Fruit fly (Drosophila melanogaster) whole organism, embryonic: ENCODE results near the gene upSET.
A peak's percentile ranks its signal among the peaks of the same experiment; 100 is the strongest.

ENCODE experiments used
- CG1024 ChIP-seq: fragments of 200-800 bp; sonication (Bioruptor generic); IDR thresholded peaks from 2 replicates; pipeline ENCODE4 v1.3.6; 2022; ENCODE audit warnings: missing biosample characterization, missing genetic modification characterization
- CG10321 ChIP-seq: fragments of 200-800 bp; sonication (Bioruptor generic); IDR thresholded peaks from 2 replicates; pipeline ENCODE4 v1.3.6; 2022; ENCODE audit warnings: missing biosample characterization, missing genetic modification characterization
- CG10979 ChIP-seq: fragments of 200-800 bp; sonication (Bioruptor generic); optimal IDR thresholded peaks from 2 replicates; lab custom pipeline; 2018; ENCODE audit warnings: missing biosample characterization, mild to moderate bottlenecking, missing genetic modification characterization, moderate library complexity
- CG12744 ChIP-seq: fragments of 200-800 bp; sonication (Bioruptor generic); optimal IDR thresholded peaks from 2 replicates; lab custom pipeline; 2016; ENCODE audit warnings: missing biosample characterization, missing genetic modification characterization
- CG13123 ChIP-seq: fragments of 200-800 bp; sonication (Bioruptor generic); optimal IDR thresholded peaks from 2 replicates; lab custom pipeline; 2016; ENCODE audit warnings: missing biosample characterization, missing genetic modification characterization
- CG14050 ChIP-seq: fragments of 200-800 bp; sonication (Bioruptor generic); IDR thresholded peaks from 3 replicates; pipeline ENCODE4 v1.3.6; 2022; ENCODE audit warnings: missing biosample characterization, missing genetic modification characterization
- CG14860 ChIP-seq: fragments of 200-800 bp; sonication (Bioruptor generic); IDR thresholded peaks from 3 replicates; pipeline ENCODE4 v1.3.6; 2022; ENCODE audit warnings: missing biosample characterization, missing genetic modification characterization; ENCODE audit not compliant: partially characterized antibody
- CG14965 ChIP-seq: fragments of 200-800 bp; sonication (Bioruptor generic); optimal IDR thresholded peaks from 2 replicates; lab custom pipeline; 2016; ENCODE audit warnings: missing biosample characterization, missing genetic modification characterization, borderline replicate concordance
- CG16779 ChIP-seq: fragments of 200-800 bp; sonication (Bioruptor generic); IDR thresholded peaks from 2 replicates; pipeline ENCODE4 v1.3.6; 2022; ENCODE audit warnings: missing biosample characterization, missing genetic modification characterization
- CG17186 ChIP-seq: fragments of 200-800 bp; sonication (Bioruptor generic); optimal IDR thresholded peaks from 3 replicates; lab custom pipeline; 2017; ENCODE audit warnings: missing biosample characterization, missing genetic modification reagents, missing genetic modification characterization
- CG17802 ChIP-seq: fragments of 200-800 bp; sonication (Bioruptor generic); optimal IDR thresholded peaks from 2 replicates; lab custom pipeline; 2018; ENCODE audit warnings: missing biosample characterization, mild to moderate bottlenecking, missing genetic modification characterization, moderate library complexity
- CG18764 ChIP-seq: fragments of 200-800 bp; sonication (Bioruptor generic); optimal IDR thresholded peaks from 3 replicates; lab custom pipeline; 2016; ENCODE audit warnings: missing biosample characterization, missing genetic modification characterization
- CG2120 ChIP-seq: fragments of 200-800 bp; sonication (Bioruptor generic); optimal IDR thresholded peaks from 3 replicates; lab custom pipeline; 2016; ENCODE audit warnings: missing biosample characterization, missing genetic modification characterization
- CG30431 ChIP-seq: fragments of 200-800 bp; sonication (Bioruptor generic); optimal IDR thresholded peaks from 2 replicates; lab custom pipeline; 2017; ENCODE audit warnings: missing biosample characterization, missing genetic modification characterization
- CG32532 ChIP-seq: fragments of 200-800 bp; sonication (Bioruptor generic); IDR thresholded peaks from 2 replicates; pipeline ENCODE4 v1.3.6; 2022; ENCODE audit warnings: missing biosample characterization, missing genetic modification characterization
- CG33213 ChIP-seq: fragments of 200-800 bp; sonication (Bioruptor generic); optimal IDR thresholded peaks from 3 replicates; lab custom pipeline; 2016; ENCODE audit warnings: missing biosample characterization, missing genetic modification characterization
- CG33557 ChIP-seq: fragments of 200-800 bp; sonication (Bioruptor generic); optimal IDR thresholded peaks from 2 replicates; lab custom pipeline; 2019; ENCODE audit warnings: missing biosample characterization, mild to moderate bottlenecking, missing genetic modification characterization, moderate library complexity
- CG3838 ChIP-seq: fragments of 200-800 bp; sonication (Bioruptor generic); optimal IDR thresholded peaks from 3 replicates; lab custom pipeline; 2016; ENCODE audit warnings: missing biosample characterization, missing genetic modification characterization
- CG4282 ChIP-seq: fragments of 200-800 bp; sonication (Bioruptor generic); optimal IDR thresholded peaks from 2 replicates; lab custom pipeline; 2016; ENCODE audit warnings: missing biosample characterization, missing genetic modification characterization
- CG5953 ChIP-seq: fragments of 200-800 bp; sonication (Bioruptor generic); IDR thresholded peaks from 2 replicates; pipeline ENCODE4 v1.3.6; 2022; ENCODE audit warnings: missing biosample characterization, missing genetic modification characterization
- CG7357 ChIP-seq: fragments of 200-800 bp; sonication (Bioruptor generic); IDR thresholded peaks from 3 replicates; pipeline ENCODE4 v1.3.6; 2022; ENCODE audit warnings: missing biosample characterization, missing genetic modification characterization
- H15 ChIP-seq: fragments of 200-800 bp; sonication (Bioruptor generic); IDR thresholded peaks from 3 replicates; pipeline ENCODE4 v1.3.6; 2022; ENCODE audit warnings: missing biosample characterization, missing genetic modification characterization
- Hey ChIP-seq: fragments of 200-800 bp; sonication (Bioruptor generic); optimal IDR thresholded peaks from 3 replicates; lab custom pipeline; 2018; ENCODE audit warnings: missing biosample characterization, mild to moderate bottlenecking, missing genetic modification characterization
- Max ChIP-seq: fragments of 200-800 bp; sonication (Bioruptor generic); optimal IDR thresholded peaks from 2 replicates; lab custom pipeline; 2016; ENCODE audit warnings: missing biosample characterization, mild to moderate bottlenecking, missing genetic modification characterization
- Meics ChIP-seq: fragments of 200-800 bp; sonication (Bioruptor generic); optimal IDR thresholded peaks from 2 replicates; lab custom pipeline; 2017; ENCODE audit warnings: missing biosample characterization, mild to moderate bottlenecking, missing genetic modification characterization
- NC2β ChIP-seq: fragments of 200-800 bp; sonication (Bioruptor generic); optimal IDR thresholded peaks from 2 replicates; lab custom pipeline; 2016; ENCODE audit warnings: missing biosample characterization, missing genetic modification characterization
- Nf-YB ChIP-seq: fragments of 200-800 bp; sonication (Bioruptor generic); optimal IDR thresholded peaks from 3 replicates; lab custom pipeline; 2019; ENCODE audit warnings: missing biosample characterization, mild to moderate bottlenecking, missing genetic modification characterization, moderate library complexity
- Scr ChIP-seq: fragments of 200-800 bp; sonication (Bioruptor generic); IDR thresholded peaks from 2 replicates; pipeline ENCODE4 v1.3.6; 2022; ENCODE audit warnings: missing biosample characterization, missing genetic modification characterization; ENCODE audit not compliant: partially characterized antibody
- Side ChIP-seq: fragments of 200-800 bp; sonication (Bioruptor generic); optimal IDR thresholded peaks from 2 replicates; lab custom pipeline; 2016; ENCODE audit warnings: missing biosample characterization, missing genetic modification characterization
- Taf1 ChIP-seq: fragments of 200-800 bp; sonication (Bioruptor generic); IDR thresholded peaks from 2 replicates; pipeline ENCODE4 v1.3.6; 2022; ENCODE audit warnings: missing biosample characterization, missing genetic modification characterization
- bsh ChIP-seq, 2 experiments: fragments of 200-800 bp; sonication (Bioruptor generic); optimal IDR thresholded peaks; 2 replicates each; lab custom pipeline; 2017 to 2018; ENCODE audit warnings: mild to moderate bottlenecking in 2 of 2, missing biosample characterization in 2 of 2, missing genetic modification characterization in 2 of 2, moderate library complexity in 1 of 2
- chn ChIP-seq: fragments of 200-800 bp; sonication (Bioruptor generic); optimal IDR thresholded peaks from 2 replicates; lab custom pipeline; 2016; ENCODE audit warnings: missing biosample characterization, missing genetic modification characterization
- crc ChIP-seq: fragments of 200-800 bp; sonication (Bioruptor generic); optimal IDR thresholded peaks from 2 replicates; lab custom pipeline; 2016; ENCODE audit warnings: missing biosample characterization, missing genetic modification characterization
- emc ChIP-seq: fragments of 200-800 bp; sonication (Bioruptor generic); optimal IDR thresholded peaks from 2 replicates; lab custom pipeline; 2016; ENCODE audit warnings: missing biosample characterization, missing genetic modification characterization
- fd3F ChIP-seq: fragments of 200-800 bp; sonication (Bioruptor generic); optimal IDR thresholded peaks from 2 replicates; lab custom pipeline; 2018; ENCODE audit warnings: missing biosample characterization, mild to moderate bottlenecking, missing genetic modification characterization, moderate library complexity
- gsb ChIP-seq: fragments of 200-800 bp; sonication (Bioruptor generic); IDR thresholded peaks from 2 replicates; pipeline ENCODE4 v1.3.6; 2022; ENCODE audit warnings: missing biosample characterization, missing genetic modification characterization
- hbn ChIP-seq: fragments of 200-800 bp; sonication (Bioruptor generic); IDR thresholded peaks from 2 replicates; pipeline ENCODE4 v1.3.6; 2022; ENCODE audit warnings: missing biosample characterization, missing genetic modification characterization; ENCODE audit not compliant: partially characterized antibody
- ind ChIP-seq: fragments of 200-800 bp; sonication (Bioruptor generic); optimal IDR thresholded peaks from 3 replicates; lab custom pipeline; 2016; ENCODE audit warnings: missing biosample characterization, missing genetic modification characterization
- insv ChIP-seq, 2 experiments: fragments of 200-800 bp; sonication (Bioruptor generic); optimal IDR thresholded peaks; 3 replicates each; lab custom pipeline; 2016 to 2018; ENCODE audit warnings: missing biosample characterization in 2 of 2, missing genetic modification characterization in 2 of 2
- jumu ChIP-seq: fragments of 200-800 bp; sonication (Bioruptor generic); optimal IDR thresholded peaks from 3 replicates; lab custom pipeline; 2016; ENCODE audit warnings: missing biosample characterization, missing genetic modification characterization
- ken ChIP-seq: fragments of 200-800 bp; sonication (Bioruptor generic); IDR thresholded peaks from 3 replicates; pipeline ENCODE4 v1.3.6; 2022; ENCODE audit warnings: missing biosample characterization, missing genetic modification characterization
- prd ChIP-seq, 3 experiments: fragments of >200 bp in 2 of 3; fragments of 200-800 bp in 1 of 3; sonication (Bioruptor generic) in 1 of 3; optimal IDR thresholded peaks in 2 of 3; IDR thresholded peaks in 1 of 3; 2 replicates in 2 of 3; 3 replicates in 1 of 3; pipeline versions ENCODE4 v1.3.6 to Lab custom; 2017 to 2022; ENCODE audit warnings: missing biosample characterization in 1 of 3, missing genetic modification characterization in 1 of 3
- ranshi ChIP-seq: fragments of 200-800 bp; sonication (Bioruptor generic); IDR thresholded peaks from 2 replicates; pipeline ENCODE4 v1.3.6; 2022; ENCODE audit warnings: missing biosample characterization, missing genetic modification characterization
- schlank ChIP-seq: fragments of 200-800 bp; sonication (Bioruptor generic); optimal IDR thresholded peaks from 2 replicates; lab custom pipeline; 2018; ENCODE audit warnings: missing biosample characterization, mild to moderate bottlenecking, missing genetic modification characterization
- slp2 ChIP-seq: fragments of 200-800 bp; sonication (Bioruptor generic); optimal IDR thresholded peaks from 2 replicates; lab custom pipeline; 2016; ENCODE audit warnings: missing biosample characterization, missing genetic modification characterization
- toy ChIP-seq: fragments of 200-800 bp; sonication (Bioruptor generic); IDR thresholded peaks from 2 replicates; pipeline ENCODE4 v1.3.6; 2022; ENCODE audit warnings: missing biosample characterization, missing genetic modification characterization
- tx ChIP-seq: fragments of 200-800 bp; sonication (Bioruptor generic); optimal IDR thresholded peaks from 2 replicates; lab custom pipeline; 2016; ENCODE audit warnings: missing biosample characterization, missing genetic modification characterization
- wor ChIP-seq: fragments of 200-800 bp; sonication (Bioruptor generic); IDR thresholded peaks from 2 replicates; pipeline ENCODE4 v1.3.6; 2022; ENCODE audit warnings: missing biosample characterization, missing genetic modification characterization
- yki ChIP-seq: fragments of >200 bp; optimal IDR thresholded peaks from 3 replicates; lab custom pipeline; 2018
- zf30C ChIP-seq: fragments of 200-800 bp; sonication (Bioruptor generic); optimal IDR thresholded peaks from 3 replicates; lab custom pipeline; 2018; ENCODE audit warnings: missing biosample characterization, mild to moderate bottlenecking, missing genetic modification characterization

The upSET gene

DNA sequence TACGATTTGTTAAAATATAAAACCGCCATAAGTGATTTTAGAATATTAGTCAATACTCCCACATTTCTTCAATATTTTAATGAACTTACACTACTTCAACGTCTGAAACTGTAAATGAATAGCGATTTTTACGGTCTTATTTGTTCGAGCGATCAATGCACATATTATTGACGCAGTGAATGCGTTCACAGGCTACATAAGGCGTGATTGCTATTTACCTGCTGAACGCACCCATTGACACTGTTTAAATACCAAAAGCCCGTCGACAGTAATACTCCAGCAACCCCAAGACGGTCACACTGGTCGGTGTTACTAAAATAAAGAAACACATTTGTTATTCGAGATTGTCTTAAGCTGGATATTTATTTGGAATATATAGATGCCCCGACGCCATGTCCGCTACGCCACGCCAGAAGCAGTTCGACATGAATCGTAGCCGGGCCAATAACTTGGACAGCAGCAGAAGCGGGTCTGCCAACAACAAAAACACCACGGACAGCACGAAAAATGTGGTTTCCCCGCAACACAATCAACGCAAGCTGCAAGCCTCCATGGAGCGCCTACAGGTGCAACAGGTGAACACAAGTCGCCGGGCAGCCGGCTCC is 49.1 kb downstream of the upSET start, which contains the start of gene CG6833 (continued):
- TF ChIP-seq CG32532 (GFP tag; lab: Robert Waterston, UW) (peak; percentile 88), crc (GFP tag; lab: Kevin White, UChicago) (no peak), CG12744 (peak; percentile 38), CG14860 (GFP tag; lab: Robert Waterston, UW) (no peak), Meics (GFP tag; lab: Kevin White, UChicago) (peak; percentile 67), wor (GFP tag; lab: Robert Waterston, UW) (no peak), insv (GFP tag; optimal IDR thresholded peaks at IDR 0.05; lab: Kevin White, UChicago) (no peak), CG13123 (peak; percentile 29), CG4282 (no peak), toy (peak; percentile 41; the same call in 1 of the 2 replicates), CG18764 (GFP tag; lab: Kevin White, UChicago) (peak; percentile 65), hbn (GFP tag; lab: Robert Waterston, UW) (no peak), NC2β (peak; percentile 62), CG3838 (no peak), zf30C (GFP tag; lab: Kevin White, UChicago) (no peak), jumu (GFP tag; lab: Kevin White, UChicago) (peak; percentile 70), Hey (tag; lab: Kevin White, UChicago) (no peak), ken (GFP tag; lab: Robert Waterston, UW) (peak; percentile 87), gsb (peak; percentile 69), H15 (peak; percentile 76), fd3F (GFP tag; lab: Kevin White, UChicago) (peak; percentile 8), Taf1 (GFP tag; lab: Robert Waterston, UW) (peak; percentile 60; the same call in 1 of the 2 replicates), Max (peak; percentile 55), Scr (GFP tag; lab: Robert Waterston, UW) (no peak), CG17802 (tag; lab: Kevin White, UChicago) (peak; percentile 61), CG10321 (no peak), schlank (tag; lab: Kevin White, UChicago) (peak; percentile 35), CG10979 (peak; percentile 53), CG5953 (GFP tag; lab: Robert Waterston, UW) (peak; percentile 59; the same call in 1 of the 2 replicates), Side (GFP tag; lab: Kevin White, UChicago) (peak; percentile 74), CG14965 (GFP tag; lab: Kevin White, UChicago) (no peak), chn (GFP tag; lab: Kevin White, UChicago) (peak; percentile 74), prd (optimal IDR thresholded peaks at IDR 0.05; lab: Kevin White, UChicago) (no peak), prd (GFP tag; IDR thresholded peaks at IDR 0.05; lab: Robert Waterston, UW) (peak; percentile 86), Nf-YB (GFP tag; lab: Kevin White, UChicago) (no peak), ranshi (GFP tag; lab: Robert Waterston, UW) (peak; percentile 78), CG14050 (peak; percentile 52; the same call in 2 of the 3 replicates), CG30431 (GFP tag; lab: Kevin White, UChicago) (peak; percentile 64), CG33557 (GFP tag; lab: Kevin White, UChicago) (no peak), CG7357 (peak; percentile 41; the same call in 1 of the 3 replicates), bsh (GFP tag; optimal IDR thresholded peaks at IDR 0.05; lab: Kevin White, UChicago) (peak in 1 of 2 experiments; percentile 48), emc (peak; percentile 60), ind (GFP tag; lab: Kevin White, UChicago) (peak; percentile 84), CG2120 (GFP tag; lab: Kevin White, UChicago) (peak; percentile 83), CG1024 (GFP tag; lab: Robert Waterston, UW) (no peak; the same call in 1 of the 2 replicates), yki (lab: Kevin White, UChicago) (no peak), tx (GFP tag; lab: Kevin White, UChicago) (peak; percentile 42), CG17186 (GFP tag; lab: Kevin White, UChicago) (peak; percentile 46), CG33213 (peak; percentile 87), slp2 (peak; percentile 54), CG16779 (peak; percentile 82)
